Worm (Caenorhabditis elegans): ENCODE measurements around the gene vps-33.1.
A peak's percentile ranks its signal among the peaks of the same experiment; 100 is the strongest.

DNA sequence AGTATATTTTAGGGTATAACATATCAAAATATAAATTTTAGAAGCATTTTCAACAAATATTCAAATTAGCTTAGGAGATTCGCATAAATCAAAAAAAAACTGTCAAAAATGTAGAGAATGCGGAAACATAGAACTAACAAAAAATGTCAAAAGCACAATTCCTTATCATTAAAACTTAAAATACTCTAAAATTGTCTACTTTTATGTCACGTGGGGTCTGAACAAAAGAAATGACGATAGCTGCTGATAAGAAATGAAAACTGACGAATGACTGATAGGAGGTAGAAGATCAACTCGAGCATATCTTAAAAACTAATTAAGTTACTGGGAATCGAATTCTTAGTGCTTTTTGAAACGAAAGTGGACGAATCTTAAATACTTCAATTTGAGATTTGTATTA is 32.9 kb downstream of the vps-33.1 start:
- TF ChIP-seq ZK546.5 (tag; optimal IDR thresholded peaks at IDR 0.05), result no peak
- TF ChIP-seq nhr-129 (tag; optimal IDR thresholded peaks at IDR 0.05), result no peak
- peak; percentile 61 for TF ChIP-seq fos-1 (tag; optimal IDR thresholded peaks at IDR 0.05)
- TF ChIP-seq nhr-77 (tag; optimal IDR thresholded peaks at IDR 0.05), result no peak
- TF ChIP-seq nhr-11 (tag; optimal IDR thresholded peaks at IDR 0.05), result no peak
- no peak for TF ChIP-seq nhr-6 (tag; optimal IDR thresholded peaks at IDR 0.05)
- no peak for TF ChIP-seq nhr-21 (tag; optimal IDR thresholded peaks at IDR 0.05)
- TF ChIP-seq R02D3.7 (tag; optimal IDR thresholded peaks at IDR 0.05), result no peak
- TF ChIP-seq lin-13 (GFP tag; optimal IDR thresholded peaks at IDR 0.05), result no peak
- no peak for TF ChIP-seq zag-1 (tag; optimal IDR thresholded peaks at IDR 0.05)
- no peak for TF ChIP-seq elt-1 (tag; optimal IDR thresholded peaks at IDR 0.05)
- peak; percentile 43 for TF ChIP-seq crh-2 (tag; optimal IDR thresholded peaks at IDR 0.05)
- no peak for TF ChIP-seq ama-1 (optimal IDR thresholded peaks at IDR 0.05)

Measured in whole organism, L2 larva.